Worm (Caenorhabditis elegans): Measurements from ENCODE around the gene F58B4.6.

The F58B4.6 gene

DNA sequence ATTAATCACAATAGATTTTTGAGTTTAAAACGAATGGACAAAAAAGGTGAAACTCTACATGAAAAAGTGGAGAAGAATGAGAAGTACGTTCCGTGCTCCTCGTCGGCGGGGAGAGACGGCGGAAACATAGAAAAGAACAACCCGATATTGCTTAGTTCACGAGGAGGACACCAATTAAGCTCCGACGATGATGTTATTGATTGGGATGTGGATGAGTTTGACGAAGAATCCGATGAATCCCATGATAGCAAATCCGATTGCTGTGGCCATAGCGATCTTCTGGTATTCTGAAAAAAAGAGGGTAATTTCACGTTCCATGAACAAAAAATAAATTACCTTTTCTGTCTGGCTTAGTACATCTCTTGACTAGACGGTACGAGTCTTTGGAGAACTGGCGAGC, 28.1 kb upstream of the F58B4.6 start:
- no peak for TF ChIP-seq nhr-28 (tag; optimal IDR thresholded peaks at IDR 0.05)
- TF ChIP-seq nhr-2 (tag; optimal IDR thresholded peaks at IDR 0.05), result no peak
- TF ChIP-seq unc-62 (GFP tag; optimal IDR thresholded peaks at IDR 0.05), result no peak
- TF ChIP-seq elt-1 (tag; optimal IDR thresholded peaks at IDR 0.05; ENCODE audit: borderline replicate concordance, insufficient read depth), result no peak

DNA sequence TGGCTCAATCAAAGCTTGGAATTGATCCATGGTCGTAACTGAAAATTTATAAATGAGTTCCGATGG, 27.9 kb upstream of the F58B4.6 start, which contains the start of gene sec-61.G:
sec-61.G (minus strand) TSS at position 38 of the 66 bp plus-strand sequence.
- TF ChIP-seq nhr-76 (tag; optimal IDR thresholded peaks at IDR 0.05) (no peak), lsy-2 (tag; optimal IDR thresholded peaks at IDR 0.05) (no peak), snpc-4 (tag; optimal IDR thresholded peaks at IDR 0.05) (no peak), ceh-83 (GFP tag; optimal IDR thresholded peaks at IDR 0.05) (no peak), blmp-1 (tag; optimal IDR thresholded peaks at IDR 0.05) (no peak), flh-1 (GFP tag; optimal IDR thresholded peaks at IDR 0.05) (no peak), mls-2 (tag; optimal IDR thresholded peaks at IDR 0.05) (no peak), elt-3 (tag; optimal IDR thresholded peaks at IDR 0.05) (no peak), unc-39 (tag; optimal IDR thresholded peaks at IDR 0.05) (no peak), mep-1 (tag; optimal IDR thresholded peaks at IDR 0.05) (no peak), pha-4 (tag; optimal IDR thresholded peaks at IDR 0.05) (no peak), unc-120 (tag; optimal IDR thresholded peaks at IDR 0.05; ENCODE audit: poor library complexity, severe bottlenecking) (no peak), lin-13 (tag; optimal IDR thresholded peaks at IDR 0.05) (no peak), zip-8 (tag; optimal IDR thresholded peaks at IDR 0.05) (no peak), elt-1 (tag; optimal IDR thresholded peaks at IDR 0.05; ENCODE audit: borderline replicate concordance, insufficient read depth) (no peak), sem-2 (GFP tag; optimal IDR thresholded peaks at IDR 0.05) (no peak), ceh-43 (GFP tag; optimal IDR thresholded peaks at IDR 0.05) (no peak), sptf-1 (tag; optimal IDR thresholded peaks at IDR 0.05) (no peak)

DNA sequence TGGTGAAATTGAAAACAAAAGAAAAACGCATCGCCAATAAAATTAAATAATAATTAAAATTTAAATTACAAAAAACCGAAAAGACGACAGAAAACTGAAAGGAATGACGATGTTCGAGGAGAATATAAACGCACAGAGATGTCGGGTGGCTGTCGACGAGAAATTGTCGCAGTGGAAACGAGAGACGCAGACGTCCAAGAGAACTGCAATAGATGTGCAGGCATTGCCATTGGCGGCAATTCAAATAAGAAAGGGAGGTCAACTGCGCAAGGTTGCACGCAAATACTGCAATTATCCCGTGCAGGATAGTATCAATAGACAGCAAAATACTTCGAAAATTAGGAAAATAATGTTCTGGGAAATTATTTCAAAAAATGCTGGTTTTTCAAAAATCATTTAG, 27.7 kb upstream of the F58B4.6 start:
- TF ChIP-seq ham-2 (GFP tag; optimal IDR thresholded peaks at IDR 0.05), result peak; percentile 60
- TF ChIP-seq ztf-11 (tag; optimal IDR thresholded peaks at IDR 0.05), result peak; percentile 60
- peak; percentile 33 for TF ChIP-seq blmp-1 (tag; optimal IDR thresholded peaks at IDR 0.05)
- TF ChIP-seq drap-1 (GFP tag; optimal IDR thresholded peaks at IDR 0.05), result peak; percentile 88
- peak; percentile 74 for TF ChIP-seq cnd-1 (tag; optimal IDR thresholded peaks at IDR 0.05)
- TF ChIP-seq ceh-83 (GFP tag; optimal IDR thresholded peaks at IDR 0.05), result peak; percentile 70
- TF ChIP-seq ceh-43 (GFP tag; optimal IDR thresholded peaks at IDR 0.05), result peak; percentile 64
- TF ChIP-seq nhr-76 (tag; optimal IDR thresholded peaks at IDR 0.05), result no peak
- peak; percentile 98 for TF ChIP-seq unc-120 (tag; optimal IDR thresholded peaks at IDR 0.05; ENCODE audit: poor library complexity, severe bottlenecking)
- peak; percentile 88 for TF ChIP-seq hlh-1 (tag; optimal IDR thresholded peaks at IDR 0.05)
- TF ChIP-seq lin-13 (tag; optimal IDR thresholded peaks at IDR 0.05), result peak; percentile 97
- TF ChIP-seq nhr-12 (tag; optimal IDR thresholded peaks at IDR 0.05), result peak; percentile 92
- TF ChIP-seq elt-1 (tag; optimal IDR thresholded peaks at IDR 0.05; ENCODE audit: borderline replicate concordance, insufficient read depth), result peak; percentile 34
- no peak for TF ChIP-seq lin-32 (GFP tag; optimal IDR thresholded peaks at IDR 0.05)
- TF ChIP-seq ceh-39 (tag; optimal IDR thresholded peaks at IDR 0.05), result peak; percentile 99
- peak; percentile 99 for TF ChIP-seq pha-4 (tag; optimal IDR thresholded peaks at IDR 0.05)
- TF ChIP-seq ces-1 (GFP tag; optimal IDR thresholded peaks at IDR 0.05), result peak; percentile 84
- TF ChIP-seq mep-1 (tag; optimal IDR thresholded peaks at IDR 0.05), result peak; percentile 99
- TF ChIP-seq sptf-1 (tag; optimal IDR thresholded peaks at IDR 0.05), result peak; percentile 92
- peak; percentile 50 for TF ChIP-seq tbx-8 (GFP tag; optimal IDR thresholded peaks at IDR 0.05)
- peak; percentile 94 for TF ChIP-seq unc-62 (GFP tag; optimal IDR thresholded peaks at IDR 0.05)
- TF ChIP-seq unc-39 (tag; optimal IDR thresholded peaks at IDR 0.05), result peak; percentile 42
- TF ChIP-seq nhr-28 (tag; optimal IDR thresholded peaks at IDR 0.05), result peak; percentile 14
- TF ChIP-seq nhr-2 (tag; optimal IDR thresholded peaks at IDR 0.05), result peak; percentile 80
- TF ChIP-seq mab-5 (tag; optimal IDR thresholded peaks at IDR 0.05), result no peak
- TF ChIP-seq zip-8 (tag; optimal IDR thresholded peaks at IDR 0.05), result no peak
- no peak for TF ChIP-seq sem-2 (GFP tag; optimal IDR thresholded peaks at IDR 0.05)
- TF ChIP-seq nhr-237 (tag; optimal IDR thresholded peaks at IDR 0.05), result peak; percentile 97
- TF ChIP-seq lsy-2 (tag; optimal IDR thresholded peaks at IDR 0.05), result peak; percentile 92
- TF ChIP-seq flh-1 (GFP tag; optimal IDR thresholded peaks at IDR 0.05), result no peak
- peak; percentile 85 for TF ChIP-seq mls-2 (tag; optimal IDR thresholded peaks at IDR 0.05)
- TF ChIP-seq M03D4.4 (tag; optimal IDR thresholded peaks at IDR 0.05), result peak; percentile 73
- TF ChIP-seq snpc-4 (tag; optimal IDR thresholded peaks at IDR 0.05), result no peak
- peak; percentile 52 for TF ChIP-seq bed-3 (GFP tag; optimal IDR thresholded peaks at IDR 0.05)
- TF ChIP-seq elt-3 (tag; optimal IDR thresholded peaks at IDR 0.05), result peak; percentile 86

DNA sequence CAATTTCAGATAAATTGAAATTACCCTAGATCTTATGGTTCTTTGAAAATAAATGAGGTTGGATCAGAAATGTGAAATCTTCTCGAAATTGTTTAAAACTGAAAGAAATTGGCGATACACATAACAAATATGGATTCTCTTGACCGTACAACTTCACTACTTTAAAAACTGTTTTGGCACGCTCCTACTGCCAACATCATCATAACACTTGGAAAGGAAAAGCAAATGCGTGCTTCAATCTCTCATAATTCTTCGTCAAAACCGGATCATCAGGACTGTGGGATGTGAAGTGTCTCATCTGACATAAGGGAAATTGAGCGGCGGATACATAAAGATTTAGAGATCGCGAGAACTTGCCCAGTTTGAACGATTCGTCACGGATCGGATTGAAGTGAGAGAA, 26.7 kb upstream of the F58B4.6 start, which contains the start of gene F32D8.7:
F32D8.7 (plus strand) TSS at position 329 of the 400 bp plus-strand sequence.
- no peak for TF ChIP-seq flh-1 (GFP tag; optimal IDR thresholded peaks at IDR 0.05)
- no peak for TF ChIP-seq lin-13 (tag; optimal IDR thresholded peaks at IDR 0.05)
- peak; percentile 15 for TF ChIP-seq unc-62 (GFP tag; optimal IDR thresholded peaks at IDR 0.05)

Measured in whole organism, mixed stage, embryonic.